Worm (Caenorhabditis elegans) whole organism, L4 larva: ENCODE results near the gene F59B2.15.
A peak's percentile ranks its signal among the peaks of the same experiment; 100 is the strongest.

Experiments used
- F37D6.2 ChIP-seq: sonication (generic microtip); optimal IDR thresholded peaks from 2 replicates; lab custom pipeline; 2016; ENCODE audit warnings: mild to moderate bottlenecking, missing genetic modification characterization, missing compliant biosample characterization
- F49E8.2 ChIP-seq: sonication (generic microtip); optimal IDR thresholded peaks from 2 replicates; lab custom pipeline; 2016; ENCODE audit warnings: missing compliant biosample characterization, mild to moderate bottlenecking, missing genetic modification characterization, borderline replicate concordance
- R02D3.7 ChIP-seq: fragments of 150-350 bp; sonication (generic microtip); optimal IDR thresholded peaks from 3 replicates; lab custom pipeline; 2014; ENCODE audit warnings: missing biosample characterization, missing genetic modification characterization
- Y5F2A.4 ChIP-seq: fragments of 200-800 bp; sonication (Bioruptor generic); optimal IDR thresholded peaks from 2 replicates; lab custom pipeline; 2018; ENCODE audit warnings: mild to moderate bottlenecking, missing genetic modification characterization, missing compliant biosample characterization
- ZK337.2 ChIP-seq: fragments of 200-800 bp; sonication (Bioruptor generic); IDR thresholded peaks from 2 replicates; pipeline ENCODE4 v1.3.6; 2022; ENCODE audit warnings: missing genetic modification reagents, missing genetic modification characterization, missing compliant biosample characterization
- aha-1 ChIP-seq: fragments of 150-350 bp; peaks from one replicate; lab custom pipeline; 2014; ENCODE audit warnings: missing biosample characterization, missing genetic modification characterization
- ama-1 ChIP-seq: fragments of 150-350 bp; optimal IDR thresholded peaks from 2 replicates; lab custom pipeline; 2014; ENCODE audit warnings: inconsistent platforms, mixed read lengths
- arid-1 ChIP-seq: fragments of 200-800 bp; sonication (Bioruptor generic); conservative IDR thresholded peaks from 2 replicates; pipeline ENCODE4 v1.3.6; 2022; ENCODE audit warnings: missing genetic modification reagents, missing genetic modification characterization, missing compliant biosample characterization
- attf-4 ChIP-seq: sonication (generic microtip); optimal IDR thresholded peaks from 3 replicates; lab custom pipeline; 2017; ENCODE audit warnings: missing biosample characterization, missing genetic modification characterization
- ceh-82 ChIP-seq: sonication (generic microtip); optimal IDR thresholded peaks from 2 replicates; lab custom pipeline; 2017; ENCODE audit warnings: missing biosample characterization, missing genetic modification characterization
- cey-2 ChIP-seq: sonication (generic microtip); optimal IDR thresholded peaks from 3 replicates; lab custom pipeline; 2017; ENCODE audit warnings: missing genetic modification characterization, mild to moderate bottlenecking, missing compliant biosample characterization, antibody characterized with exemption, borderline replicate concordance; ENCODE audit not compliant: insufficient read depth
- dmd-6 ChIP-seq: fragments of 200-800 bp; sonication (Bioruptor generic); IDR thresholded peaks from 2 replicates; pipeline ENCODE4 v1.3.6; 2022; ENCODE audit warnings: missing genetic modification reagents, missing genetic modification characterization, missing compliant biosample characterization
- dve-1 ChIP-seq: sonication (generic microtip); optimal IDR thresholded peaks from 2 replicates; lab custom pipeline; 2017; ENCODE audit warnings: antibody characterized with exemption, mild to moderate bottlenecking, missing genetic modification characterization, missing compliant biosample characterization; ENCODE audit not compliant: insufficient read depth
- egl-27 ChIP-seq: sonication (generic microtip); optimal IDR thresholded peaks from 3 replicates; lab custom pipeline; 2017; ENCODE audit warnings: missing biosample characterization, missing genetic modification reagents, missing genetic modification characterization
- lin-38 ChIP-seq: fragments of 200-800 bp; sonication (Bioruptor generic); IDR thresholded peaks from 2 replicates; pipeline ENCODE4 v1.3.6; 2022; ENCODE audit warnings: missing genetic modification reagents, missing genetic modification characterization, missing compliant biosample characterization
- lir-3 ChIP-seq: sonication (generic microtip); optimal IDR thresholded peaks from 2 replicates; lab custom pipeline; 2016; ENCODE audit warnings: mild to moderate bottlenecking, missing genetic modification characterization, missing compliant biosample characterization
- madf-5 ChIP-seq, 2 experiments: fragments of 200-800 bp; sonication (Bioruptor generic); IDR thresholded peaks; 2 replicates each; pipeline ENCODE4 v1.3.6; 2022; ENCODE audit warnings: missing compliant biosample characterization in 2 of 2, missing genetic modification characterization in 2 of 2
- mdl-1 ChIP-seq, 2 experiments: fragments of 150-350 bp in 1 of 2; sonication (generic microtip) in 1 of 2; optimal IDR thresholded peaks; 2 replicates each; lab custom pipeline; 2014 to 2017; ENCODE audit warnings: missing biosample characterization in 2 of 2, missing genetic modification characterization in 2 of 2
- mxl-3 ChIP-seq: fragments of 200-800 bp; sonication (Bioruptor generic); optimal IDR thresholded peaks from 2 replicates; lab custom pipeline; 2018; ENCODE audit warnings: mild to moderate bottlenecking, missing genetic modification characterization, missing compliant biosample characterization
- nhr-102 ChIP-seq: sonication (generic microtip); optimal IDR thresholded peaks from 2 replicates; lab custom pipeline; 2016; ENCODE audit warnings: mild to moderate bottlenecking, missing genetic modification characterization, moderate library complexity, missing compliant biosample characterization
- nhr-111 ChIP-seq: fragments of 200-800 bp; sonication (Bioruptor generic); optimal IDR thresholded peaks from 2 replicates; lab custom pipeline; 2018; ENCODE audit warnings: mild to moderate bottlenecking, missing genetic modification characterization, missing compliant biosample characterization
- nhr-237 ChIP-seq: sonication (generic microtip); optimal IDR thresholded peaks from 2 replicates; lab custom pipeline; 2017; ENCODE audit warnings: missing biosample characterization, missing genetic modification characterization
- nhr-28 ChIP-seq: fragments of 150-350 bp; optimal IDR thresholded peaks from 2 replicates; lab custom pipeline; 2014; ENCODE audit warnings: missing biosample characterization, missing genetic modification characterization
- nhr-42 ChIP-seq: fragments of 200-800 bp; sonication (Bioruptor generic); IDR thresholded peaks from 2 replicates; pipeline ENCODE4 v1.3.6; 2022; ENCODE audit warnings: missing genetic modification characterization, missing compliant biosample characterization
- nhr-6 ChIP-seq: fragments of 150-350 bp; optimal IDR thresholded peaks from 2 replicates; lab custom pipeline; 2014; ENCODE audit warnings: missing biosample characterization, missing genetic modification characterization
- pqm-1 ChIP-seq: sonication (generic microtip); optimal IDR thresholded peaks from 2 replicates; lab custom pipeline; 2017; ENCODE audit warnings: missing biosample characterization, missing genetic modification characterization
- saeg-2 ChIP-seq: fragments of 200-800 bp; sonication (Bioruptor generic); IDR thresholded peaks from 2 replicates; pipeline ENCODE4 v1.3.6; 2022; ENCODE audit warnings: missing genetic modification reagents, missing genetic modification characterization, missing compliant biosample characterization
- sdz-12 ChIP-seq: fragments of 200-800 bp; sonication (Bioruptor generic); optimal IDR thresholded peaks from 2 replicates; lab custom pipeline; 2018; ENCODE audit warnings: mild to moderate bottlenecking, missing genetic modification characterization, missing compliant biosample characterization
- spr-1 ChIP-seq: sonication (generic microtip); optimal IDR thresholded peaks from 2 replicates; lab custom pipeline; 2016; ENCODE audit warnings: mild to moderate bottlenecking, missing genetic modification characterization, missing compliant biosample characterization
- unc-62 ChIP-seq, 3 experiments: fragments of 150-350 bp in 1 of 3; sonication (generic microtip); optimal IDR thresholded peaks in 2 of 3; peaks in 1 of 3; 1 replicate in 1 of 3; 2 replicates in 2 of 3; lab custom pipeline; 2014 to 2017; ENCODE audit warnings: missing biosample characterization in 3 of 3, missing genetic modification characterization in 3 of 3, missing genetic modification reagents in 3 of 3, missing genotype in 1 of 3
- vab-7 ChIP-seq: fragments of 200-800 bp; sonication (Bioruptor generic); IDR thresholded peaks from 2 replicates; pipeline ENCODE4 v1.3.6; 2022; ENCODE audit warnings: missing genetic modification reagents, missing genetic modification characterization, missing compliant biosample characterization
- ztf-7 ChIP-seq: fragments of 150-350 bp; optimal IDR thresholded peaks from 2 replicates; lab custom pipeline; 2014; ENCODE audit warnings: missing biosample characterization, missing genetic modification characterization

Gene F59B2.15

DNA sequence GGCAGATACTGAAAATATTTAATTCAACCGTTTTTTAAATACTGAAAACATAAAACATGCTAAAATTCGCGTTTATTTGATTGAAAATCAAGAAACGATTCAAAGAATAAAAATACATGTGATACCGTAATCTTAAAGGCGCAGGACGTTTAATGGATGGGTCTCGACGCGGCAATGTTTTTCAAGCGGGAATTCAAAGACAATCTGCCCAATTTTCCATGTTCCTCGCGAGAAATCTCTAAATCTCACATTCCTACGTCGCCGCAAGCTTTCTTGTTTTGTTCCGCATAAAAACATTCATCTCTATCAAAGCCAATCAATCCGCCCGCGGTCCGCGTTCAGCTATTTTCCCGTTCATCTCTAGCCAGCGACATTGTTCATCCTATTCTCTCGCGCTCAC lies 954 bp downstream of the F59B2.15 start:
- TF ChIP-seq lin-38 (GFP tag; lab: Robert Waterston, UW) = 0 out of 2 replicates have a peak, but pooled peaks have one; percentile 13
- TF ChIP-seq aha-1 (tag; lab: Kevin White, UChicago) = peak; percentile 51
- TF ChIP-seq R02D3.7 (tag; lab: Kevin White, UChicago) = no peak
- no peak for TF ChIP-seq egl-27 (tag; lab: Kevin White, UChicago)
- no peak for TF ChIP-seq F37D6.2

DNA sequence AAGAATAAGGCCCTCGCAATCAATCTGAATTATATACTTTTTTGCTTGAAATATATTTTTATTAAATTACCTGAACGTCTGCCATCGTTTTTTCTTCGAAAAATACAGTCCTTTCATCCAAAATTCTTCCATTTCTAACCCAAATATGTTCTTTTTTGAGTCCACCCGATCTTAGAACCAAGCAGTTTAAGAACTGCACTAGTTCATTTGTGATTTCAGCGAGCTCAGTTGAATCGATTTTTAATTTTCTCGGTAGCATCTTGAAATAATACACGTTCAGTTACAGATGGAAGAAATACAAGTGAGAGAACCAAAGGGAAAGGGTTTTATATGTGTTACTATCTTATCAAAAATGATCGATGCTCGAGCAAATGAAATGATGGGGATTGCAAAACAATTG lies 2.9 kb downstream of the F59B2.15 start, which contains the start of gene F59B2.3:
TSS of gene F59B2.3 (minus strand) at position 259 of the 400 bp plus-strand sequence.
- TF ChIP-seq ztf-7 (tag; lab: Kevin White, UChicago) = no peak
- peak; percentile 68 for TF ChIP-seq aha-1 (tag; lab: Kevin White, UChicago)
- no peak for TF ChIP-seq sdz-12 (GFP tag; lab: Kevin White, UChicago)
- TF ChIP-seq ama-1 = no peak
- 0 out of 2 replicates have a peak, but pooled peaks have one; percentile 6 for TF ChIP-seq lin-38 (GFP tag; lab: Robert Waterston, UW)
- TF ChIP-seq cey-2 (tag; lab: Kevin White, UChicago) = no peak
- no peak for TF ChIP-seq nhr-6 (tag; lab: Kevin White, UChicago)
- 0 out of 2 replicates have a peak, but pooled peaks have one; percentile 25 for TF ChIP-seq arid-1 (GFP tag; lab: Robert Waterston, UW)
- TF ChIP-seq nhr-28 (tag; lab: Kevin White, UChicago) = no peak
- no peak for TF ChIP-seq mxl-3
- TF ChIP-seq nhr-237 = no peak
- TF ChIP-seq pqm-1 = peak; percentile 35
- no peak for TF ChIP-seq ceh-82 (tag; lab: Kevin White, UChicago)
- TF ChIP-seq Y5F2A.4 (GFP tag; lab: Kevin White, UChicago) = peak; percentile 4
- TF ChIP-seq vab-7 = no peak

DNA sequence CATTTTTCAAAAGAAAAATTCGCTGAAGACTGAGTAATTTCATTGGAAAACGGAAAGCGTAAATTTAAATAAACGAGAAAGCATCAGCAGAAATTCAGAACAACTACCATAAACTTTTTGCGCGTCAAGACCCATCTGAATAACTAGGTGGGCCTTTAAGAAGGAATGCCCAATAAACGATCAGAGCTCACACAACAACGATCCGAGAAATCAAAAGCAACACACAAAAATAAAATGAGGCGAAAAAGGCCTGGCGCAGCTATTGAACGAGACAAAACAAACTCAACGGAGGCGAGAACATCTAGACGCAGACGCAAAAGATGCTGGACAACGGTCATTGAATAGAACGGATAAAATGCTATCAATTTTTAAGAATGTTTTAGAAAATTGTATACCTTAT lies 3.6 kb downstream of the F59B2.15 start:
- TF ChIP-seq dve-1 (peak; percentile 5), sdz-12 (GFP tag; lab: Kevin White, UChicago) (no peak), unc-62 (GFP tag; optimal IDR thresholded peaks at IDR 0.05 in 1 of 2; lab: Kevin White, UChicago) (peak in 1 of 2 experiments; percentile 91), unc-62 (tag; optimal IDR thresholded peaks at IDR 0.05; lab: Kevin White, UChicago) (no peak), spr-1 (tag; lab: Kevin White, UChicago) (no peak), aha-1 (tag; lab: Kevin White, UChicago) (peak; percentile 57)

DNA sequence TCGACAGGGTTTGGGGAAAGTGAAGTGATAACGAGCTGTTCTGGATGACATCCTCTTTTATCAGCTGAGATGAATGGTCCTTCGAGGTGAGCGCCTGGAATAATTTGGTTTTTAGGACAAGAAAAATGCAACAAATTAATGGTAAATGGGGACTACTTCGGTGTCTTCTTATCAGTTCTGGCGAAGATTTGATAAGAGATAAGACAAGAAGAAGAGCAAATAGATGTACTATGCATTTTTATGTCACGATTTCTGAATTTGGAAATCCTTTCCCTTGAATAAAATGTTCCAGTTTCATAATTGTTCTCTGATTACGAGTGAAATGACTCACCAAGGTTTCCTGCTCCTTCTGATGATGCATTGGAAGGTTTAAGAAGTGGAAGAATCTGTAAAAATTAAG lies 4.6 kb downstream of the F59B2.15 start:
- TF ChIP-seq arid-1 (GFP tag; lab: Robert Waterston, UW) = no peak
- TF ChIP-seq mdl-1 (tag; optimal IDR thresholded peaks at IDR 0.05; lab: Kevin White, UChicago) = no peak
- 0 out of 4 replicates have a peak, but pooled peaks of 1 of the 2 experiments have one; percentile 0 for TF ChIP-seq madf-5 (GFP tag; IDR thresholded peaks at IDR 0.05; lab: Robert Waterston, UW)
- no peak for TF ChIP-seq dve-1
- TF ChIP-seq dmd-6 (GFP tag; lab: Robert Waterston, UW) = no peak
- no peak for TF ChIP-seq saeg-2 (GFP tag; lab: Robert Waterston, UW)
- no peak for TF ChIP-seq lir-3
- TF ChIP-seq nhr-111 = no peak
- peak; percentile 80 for TF ChIP-seq pqm-1
- no peak for TF ChIP-seq attf-4 (tag; lab: Kevin White, UChicago)
- TF ChIP-seq nhr-42 (GFP tag; lab: Robert Waterston, UW) = no peak
- no peak for TF ChIP-seq ZK337.2 (GFP tag; lab: Robert Waterston, UW)
- no peak for TF ChIP-seq ztf-7 (tag; lab: Kevin White, UChicago)
- TF ChIP-seq F37D6.2 = no peak
- TF ChIP-seq F49E8.2 (tag; lab: Kevin White, UChicago) = no peak
- TF ChIP-seq, all 104 proteins: peak for 2

DNA sequence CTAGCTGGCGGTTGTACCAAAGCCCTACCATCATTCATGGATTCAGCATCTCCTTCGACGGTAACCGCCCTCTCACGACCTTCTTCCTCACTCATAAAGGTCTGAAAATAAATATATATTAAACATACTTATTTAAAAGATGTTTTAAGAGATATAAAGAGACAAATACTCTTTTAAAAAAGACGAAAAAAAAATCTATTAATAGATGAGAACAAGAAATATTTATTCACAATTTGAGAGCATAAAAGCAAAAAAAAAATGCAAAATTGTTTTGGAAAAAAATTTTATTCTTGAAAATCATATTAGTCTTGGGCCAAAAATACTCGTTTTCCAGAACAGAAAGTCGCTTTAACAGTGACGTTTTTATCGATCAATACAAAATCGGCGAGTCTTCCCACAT lies 5.8 kb downstream of the F59B2.15 start, which contains the start of gene skat-1:
TSS of gene skat-1 (minus strand) at position 101 of the 400 bp plus-strand sequence.
- TF ChIP-seq nhr-102 (tag; lab: Kevin White, UChicago) = peak; percentile 7
- TF ChIP-seq nhr-6 (tag; lab: Kevin White, UChicago) = no peak
- TF ChIP-seq lin-38 (GFP tag; lab: Robert Waterston, UW) = peak; percentile 21; the same call in 1 of the 2 replicates
